Worm (Caenorhabditis elegans) whole organism, L1 larva: ENCODE measurements around the gene F53A2.3.
A peak's percentile ranks its signal among the peaks of the same experiment; 100 is the strongest.

Source experiments
- C04F5.9 ChIP-seq: sonication (generic microtip); optimal IDR thresholded peaks from 2 replicates; lab custom pipeline; 2016; ENCODE audit warnings: missing genetic modification characterization, missing compliant biosample characterization
- C16A3.4 ChIP-seq: fragments of 150-350 bp; optimal IDR thresholded peaks from 2 replicates; lab custom pipeline; 2014; ENCODE audit warnings: missing biosample characterization, missing genetic modification characterization
- C34B4.2 ChIP-seq: sonication (generic microtip); optimal IDR thresholded peaks from 2 replicates; lab custom pipeline; 2017; ENCODE audit warnings: mild to moderate bottlenecking, missing genetic modification characterization, missing compliant biosample characterization
- F16B12.6 ChIP-seq: fragments of 150-350 bp; optimal IDR thresholded peaks from 2 replicates; lab custom pipeline; 2014; ENCODE audit warnings: missing biosample characterization, missing genetic modification characterization
- Y116A8C.19 ChIP-seq: sonication (generic microtip); optimal IDR thresholded peaks from 2 replicates; lab custom pipeline; 2016; ENCODE audit warnings: missing compliant biosample characterization, missing genetic modification characterization, borderline replicate concordance
- alr-1 ChIP-seq: fragments of 200-800 bp; sonication (Bioruptor generic); optimal IDR thresholded peaks from 2 replicates; lab custom pipeline; 2018; ENCODE audit warnings: borderline replicate concordance, mild to moderate bottlenecking, missing genetic modification characterization, missing compliant biosample characterization
- aly-2 ChIP-seq: fragments of 150-350 bp; optimal IDR thresholded peaks from 2 replicates; lab custom pipeline; 2014; ENCODE audit warnings: missing biosample characterization, missing genetic modification characterization
- ama-1 ChIP-seq: fragments of 150-350 bp; optimal IDR thresholded peaks from 2 replicates; lab custom pipeline; 2014
- ceh-8 ChIP-seq: fragments of 200-800 bp; sonication (Bioruptor generic); optimal IDR thresholded peaks from 2 replicates; lab custom pipeline; 2018; ENCODE audit warnings: mild to moderate bottlenecking, missing genetic modification characterization, moderate library complexity, missing compliant biosample characterization
- ceh-82 ChIP-seq, 3 experiments: fragments of 150-350 bp in 1 of 3; sonication (generic microtip) in 2 of 3; optimal IDR thresholded peaks; 2 replicates each; lab custom pipeline; 2014 to 2017; ENCODE audit warnings: missing biosample characterization in 3 of 3, missing genetic modification characterization in 3 of 3
- ceh-90 ChIP-seq: sonication (generic microtip); optimal IDR thresholded peaks from 2 replicates; lab custom pipeline; 2016; ENCODE audit warnings: missing genetic modification characterization, missing compliant biosample characterization
- ces-1 ChIP-seq: fragments of 150-350 bp; optimal IDR thresholded peaks from 2 replicates; lab custom pipeline; 2014; ENCODE audit warnings: missing biosample characterization, missing genetic modification reagents, missing genetic modification characterization
- dpl-1 ChIP-seq, 3 experiments: fragments of 150-350 bp in 2 of 3; sonication (generic microtip) in 1 of 3; optimal IDR thresholded peaks; 2 replicates each; lab custom pipeline; 2014 to 2017; ENCODE audit warnings: missing biosample characterization in 3 of 3, missing genetic modification characterization in 3 of 3, missing genetic modification reagents in 3 of 3
- dsc-1 ChIP-seq: sonication (generic microtip); optimal IDR thresholded peaks from 2 replicates; lab custom pipeline; 2016; ENCODE audit warnings: mild to moderate bottlenecking, missing genetic modification characterization, missing compliant biosample characterization
- efl-3 ChIP-seq: fragments of 200-800 bp; sonication (Bioruptor generic); optimal IDR thresholded peaks from 2 replicates; lab custom pipeline; 2018; ENCODE audit warnings: mild to moderate bottlenecking, missing genetic modification characterization, missing compliant biosample characterization
- elt-2 ChIP-seq: sonication (generic microtip); optimal IDR thresholded peaks from 2 replicates; lab custom pipeline; 2016; ENCODE audit warnings: missing genetic modification characterization, mild to moderate bottlenecking, inconsistent platforms, missing compliant biosample characterization, missing genetic modification reagents
- ets-5 ChIP-seq: fragments of 200-800 bp; sonication (Bioruptor generic); IDR thresholded peaks from 2 replicates; pipeline ENCODE4 v1.3.6; 2022; ENCODE audit warnings: missing genetic modification characterization, missing compliant biosample characterization
- fkh-10 ChIP-seq: sonication (generic microtip); optimal IDR thresholded peaks from 2 replicates; lab custom pipeline; 2017; ENCODE audit warnings: missing biosample characterization, missing genetic modification reagents, missing genetic modification characterization
- fkh-4 ChIP-seq: sonication (generic microtip); optimal IDR thresholded peaks from 2 replicates; lab custom pipeline; 2016; ENCODE audit warnings: missing compliant biosample characterization, missing genetic modification characterization, borderline replicate concordance
- fkh-8 ChIP-seq: sonication (generic microtip); optimal IDR thresholded peaks from 2 replicates; lab custom pipeline; 2016; ENCODE audit warnings: mild to moderate bottlenecking, missing genetic modification characterization, missing compliant biosample characterization
- hlh-17 ChIP-seq: fragments of 200-800 bp; sonication (Bioruptor generic); optimal IDR thresholded peaks from 2 replicates; lab custom pipeline; 2018; ENCODE audit warnings: missing genetic modification characterization, mild to moderate bottlenecking, missing compliant biosample characterization, moderate library complexity, borderline replicate concordance
- lin-14 ChIP-seq: fragments of 200-800 bp; sonication (Bioruptor generic); optimal IDR thresholded peaks from 2 replicates; lab custom pipeline; 2018; ENCODE audit warnings: mild to moderate bottlenecking, missing genetic modification characterization, moderate library complexity, missing compliant biosample characterization
- lin-35 ChIP-seq, 2 experiments: fragments of 150-350 bp; optimal IDR thresholded peaks; 2 replicates each; lab custom pipeline; 2014; ENCODE audit warnings: missing biosample characterization in 2 of 2, missing genetic modification characterization in 2 of 2, missing genetic modification reagents in 2 of 2
- lir-3 ChIP-seq: sonication (generic microtip); optimal IDR thresholded peaks from 2 replicates; lab custom pipeline; 2016; ENCODE audit warnings: mild to moderate bottlenecking, missing genetic modification characterization, moderate library complexity, missing compliant biosample characterization; ENCODE audit not compliant: poor library complexity
- mef-2 ChIP-seq: fragments of 150-350 bp; optimal IDR thresholded peaks from 2 replicates; lab custom pipeline; 2014; ENCODE audit warnings: missing biosample characterization, missing genetic modification characterization
- nhr-19 ChIP-seq: fragments of 200-800 bp; sonication (Bioruptor generic); conservative IDR thresholded peaks from 2 replicates; pipeline ENCODE4 v1.3.6; 2022; ENCODE audit warnings: missing genetic modification characterization, missing compliant biosample characterization
- nhr-20 ChIP-seq: sonication (generic microtip); optimal IDR thresholded peaks from 2 replicates; lab custom pipeline; 2016; ENCODE audit warnings: mild to moderate bottlenecking, missing genetic modification characterization, missing compliant biosample characterization
- nhr-237 ChIP-seq: fragments of 150-350 bp; optimal IDR thresholded peaks from 2 replicates; lab custom pipeline; 2014; ENCODE audit warnings: missing biosample characterization, missing genetic modification characterization
- nhr-47 ChIP-seq: sonication (generic microtip); optimal IDR thresholded peaks from 2 replicates; lab custom pipeline; 2016; ENCODE audit warnings: mild to moderate bottlenecking, missing genetic modification characterization, moderate library complexity, missing compliant biosample characterization
- nhr-71 ChIP-seq: sonication (generic microtip); optimal IDR thresholded peaks from 2 replicates; lab custom pipeline; 2016; ENCODE audit warnings: mild to moderate bottlenecking, missing genetic modification characterization, moderate library complexity, missing compliant biosample characterization
- nhr-76 ChIP-seq: sonication (generic microtip); optimal IDR thresholded peaks from 2 replicates; lab custom pipeline; 2017; ENCODE audit warnings: missing biosample characterization, missing genetic modification characterization
- nhr-77 ChIP-seq: fragments of 150-350 bp; optimal IDR thresholded peaks from 2 replicates; lab custom pipeline; 2014; ENCODE audit warnings: missing biosample characterization, missing genetic modification characterization
- nhr-85 ChIP-seq: sonication (generic microtip); peaks from one replicate; lab custom pipeline; 2016; ENCODE audit warnings: missing genetic modification characterization, inconsistent platforms, missing compliant biosample characterization
- nhr-90 ChIP-seq: sonication (generic microtip); optimal IDR thresholded peaks from 2 replicates; lab custom pipeline; 2016; ENCODE audit warnings: mild to moderate bottlenecking, missing genetic modification characterization, missing compliant biosample characterization; ENCODE audit not compliant: poor library complexity
- rnt-1 ChIP-seq: sonication (generic microtip); optimal IDR thresholded peaks from 2 replicates; lab custom pipeline; 2016; ENCODE audit warnings: mild to moderate bottlenecking, missing genetic modification characterization, moderate library complexity, missing compliant biosample characterization
- snu-23 ChIP-seq: sonication (generic microtip); optimal IDR thresholded peaks from 2 replicates; lab custom pipeline; 2016; ENCODE audit warnings: missing genetic modification characterization, missing compliant biosample characterization
- sptf-1 ChIP-seq: fragments of 150-350 bp; optimal IDR thresholded peaks from 2 replicates; lab custom pipeline; 2014; ENCODE audit warnings: missing biosample characterization, missing genetic modification characterization
- swsn-7 ChIP-seq: sonication (generic microtip); optimal IDR thresholded peaks from 2 replicates; lab custom pipeline; 2016; ENCODE audit warnings: missing genetic modification characterization, missing compliant biosample characterization
- unc-30 ChIP-seq: sonication (generic microtip); optimal IDR thresholded peaks from 2 replicates; lab custom pipeline; 2017; ENCODE audit warnings: missing biosample characterization, missing genetic modification characterization
- unc-86 ChIP-seq: sonication (generic microtip); optimal IDR thresholded peaks from 2 replicates; lab custom pipeline; 2016; ENCODE audit warnings: missing genetic modification characterization, missing compliant biosample characterization
- unc-98 ChIP-seq: fragments of 200-800 bp; sonication (Bioruptor generic); IDR thresholded peaks from 2 replicates; pipeline ENCODE4 v1.3.6; 2022; ENCODE audit warnings: missing genetic modification characterization, missing compliant biosample characterization
- xbp-1 ChIP-seq: sonication (generic microtip); optimal IDR thresholded peaks from 2 replicates; lab custom pipeline; 2016; ENCODE audit warnings: missing genetic modification characterization, missing compliant biosample characterization
- zip-4 ChIP-seq: fragments of 200-800 bp; sonication (Bioruptor generic); optimal IDR thresholded peaks from 2 replicates; lab custom pipeline; 2018; ENCODE audit warnings: mild to moderate bottlenecking, missing genetic modification characterization, moderate library complexity, missing compliant biosample characterization
- ztf-4 ChIP-seq: fragments of 150-350 bp; optimal IDR thresholded peaks from 2 replicates; lab custom pipeline; 2014; ENCODE audit warnings: missing biosample characterization, missing genetic modification characterization

The F53A2.3 gene

ce11 chrIII:13377249-13377648 is 37.7 kb upstream of the F53A2.3 start (continued):
- TF ChIP-seq swsn-7 (tag; lab: Kevin White, UChicago) (peak; percentile 55), lir-3 (tag; lab: Kevin White, UChicago) (no peak), unc-86 (peak; percentile 33), ztf-4 (tag; lab: Kevin White, UChicago) (no peak), nhr-19 (GFP tag; lab: Robert Waterston, UW) (no peak), ceh-82 (tag; optimal IDR thresholded peaks at IDR 0.05; lab: Kevin White, UChicago) (peak in 1 of 3 experiments; percentile 63), zip-4 (GFP tag; lab: Kevin White, UChicago) (no peak), fkh-10 (GFP tag; lab: Kevin White, UChicago) (no peak), ces-1 (GFP tag; lab: Kevin White, UChicago) (no peak)
- TF ChIP-seq, all 84 proteins: peak for 27

DNA sequence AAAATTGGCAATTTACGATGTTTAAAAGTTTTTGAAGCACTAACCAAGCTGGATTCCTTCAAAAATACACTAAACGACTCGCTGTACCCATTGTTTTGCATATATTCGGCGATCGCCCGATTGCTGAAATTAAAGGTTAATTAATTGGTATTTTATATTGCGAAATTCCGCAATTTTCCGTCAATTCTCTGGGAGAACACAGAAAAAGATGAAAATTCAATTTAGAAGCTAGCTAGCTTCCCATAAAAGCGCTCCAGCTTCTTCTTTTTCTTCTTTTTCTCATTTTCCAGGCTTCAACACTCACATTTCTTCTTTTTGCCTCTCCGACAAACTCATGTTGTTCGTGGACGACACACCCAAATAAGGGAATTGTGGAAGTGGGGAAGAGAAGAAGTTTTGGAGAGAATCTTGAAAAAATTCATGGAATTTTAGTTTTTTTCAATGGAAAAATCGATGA is 36.8 kb upstream of the F53A2.3 start, which contains the start of gene lis-1:
Gene lis-1, minus strand, starts transcription at position 407 of the 457 bp plus-strand sequence.
- TF ChIP-seq rnt-1 (tag; lab: Kevin White, UChicago) (no peak), nhr-71 (peak; percentile 11), nhr-77 (tag; lab: Kevin White, UChicago) (no peak), ces-1 (GFP tag; lab: Kevin White, UChicago) (peak; percentile 68), unc-30 (tag; lab: Kevin White, UChicago) (no peak), ceh-8 (GFP tag; lab: Kevin White, UChicago) (no peak), ceh-90 (tag; lab: Kevin White, UChicago) (no peak)

ce11 chrIII:13370980-13371379 is 31.4 kb upstream of the F53A2.3 start, which contains the start of gene T03F6.9:
TSS of gene T03F6.9 (minus strand) at chrIII:13371080.
- TF ChIP-seq fkh-8 (tag; lab: Kevin White, UChicago): peak; percentile 0
- no peak for TF ChIP-seq F16B12.6 (tag; lab: Kevin White, UChicago)

ce11 chrIII:13359847-13360246 is 20.3 kb upstream of the F53A2.3 start:
- peak; percentile 56 for TF ChIP-seq F16B12.6 (tag; lab: Kevin White, UChicago)
- peak; percentile 21 for TF ChIP-seq nhr-20 (tag; lab: Kevin White, UChicago)
- TF ChIP-seq elt-2 (tag; lab: Kevin White, UChicago): no peak
- TF ChIP-seq hlh-17 (GFP tag; lab: Kevin White, UChicago): no peak
- no peak for TF ChIP-seq sptf-1 (tag; lab: Kevin White, UChicago)
- TF ChIP-seq efl-3 (GFP tag; lab: Kevin White, UChicago): no peak
- TF ChIP-seq dsc-1 (tag; lab: Kevin White, UChicago): no peak
- peak; percentile 59 for TF ChIP-seq nhr-85 (tag; lab: Kevin White, UChicago)
- TF ChIP-seq alr-1 (tag; lab: Kevin White, UChicago): no peak
- TF ChIP-seq nhr-77 (tag; lab: Kevin White, UChicago): no peak
- TF ChIP-seq lin-35 (GFP tag; optimal IDR thresholded peaks at IDR 0.05; lab: Kevin White, UChicago): peak; percentile 36 to 58
- TF ChIP-seq nhr-47 (tag; lab: Kevin White, UChicago): peak; percentile 16
- no peak for TF ChIP-seq fkh-4 (tag; lab: Kevin White, UChicago)
- TF ChIP-seq C04F5.9 (tag; lab: Kevin White, UChicago): no peak
- TF ChIP-seq ama-1: no peak
- TF ChIP-seq nhr-90 (tag; lab: Kevin White, UChicago): no peak
- TF ChIP-seq Y116A8C.19 (tag; lab: Kevin White, UChicago): no peak
- no peak for TF ChIP-seq nhr-237 (tag; lab: Kevin White, UChicago)
- TF ChIP-seq swsn-7 (tag; lab: Kevin White, UChicago): peak; percentile 9
- peak; percentile 77 for TF ChIP-seq fkh-8 (tag; lab: Kevin White, UChicago)
- TF ChIP-seq lir-3 (tag; lab: Kevin White, UChicago): no peak
- TF ChIP-seq ets-5 (GFP tag; lab: Robert Waterston, UW): no peak
- peak in 1 of 3 experiments; percentile 69 for TF ChIP-seq ceh-82 (tag; optimal IDR thresholded peaks at IDR 0.05; lab: Kevin White, UChicago)
- no peak for TF ChIP-seq C34B4.2
- TF ChIP-seq C16A3.4 (tag; lab: Kevin White, UChicago): no peak
- no peak for TF ChIP-seq ceh-8 (GFP tag; lab: Kevin White, UChicago)
- TF ChIP-seq aly-2 (tag; lab: Kevin White, UChicago): no peak
- no peak for TF ChIP-seq unc-86
- peak; percentile 13 for TF ChIP-seq xbp-1 (tag; lab: Kevin White, UChicago)
- TF ChIP-seq nhr-76 (tag; lab: Kevin White, UChicago): no peak
- no peak for TF ChIP-seq mef-2 (tag; lab: Kevin White, UChicago)
- TF ChIP-seq rnt-1 (tag; lab: Kevin White, UChicago): no peak
- TF ChIP-seq dpl-1 (GFP tag; optimal IDR thresholded peaks at IDR 0.05; lab: Kevin White, UChicago): peak in 2 of 3 experiments; percentile 34 to 60
- TF ChIP-seq lin-14 (GFP tag; lab: Kevin White, UChicago): peak; percentile 98
- no peak for TF ChIP-seq unc-98 (GFP tag; lab: Robert Waterston, UW)
- TF ChIP-seq snu-23 (GFP tag; lab: Kevin White, UChicago): peak; percentile 50
